Fruit fly (Drosophila melanogaster) whole organism, embryonic: ENCODE data around the gene CG44437.

Source experiments
- Atf-2 ChIP-seq: fragments of 200-800 bp; sonication (Bioruptor generic); optimal IDR thresholded peaks from 2 replicates; lab custom pipeline; 2016; ENCODE audit warnings: missing biosample characterization, missing genetic modification characterization
- Atf6 ChIP-seq: fragments of 200-800 bp; sonication (Bioruptor generic); IDR thresholded peaks from 2 replicates; pipeline ENCODE4 v1.3.6; 2022; ENCODE audit warnings: missing biosample characterization, missing genetic modification characterization
- B-H1 ChIP-seq: fragments of 200-800 bp; sonication (Bioruptor generic); IDR thresholded peaks from 3 replicates; pipeline ENCODE4 v1.3.6; 2022; ENCODE audit warnings: missing biosample characterization, missing genetic modification characterization
- CG10321 ChIP-seq: fragments of 200-800 bp; sonication (Bioruptor generic); IDR thresholded peaks from 2 replicates; pipeline ENCODE4 v1.3.6; 2022; ENCODE audit warnings: missing biosample characterization, missing genetic modification characterization
- CG10366 ChIP-seq: fragments of 200-800 bp; sonication (Bioruptor generic); IDR thresholded peaks from 2 replicates; pipeline ENCODE4 v1.3.6; 2022; ENCODE audit warnings: missing biosample characterization, missing genetic modification characterization
- CG10959 ChIP-seq: fragments of 200-800 bp; sonication (Bioruptor generic); IDR thresholded peaks from 2 replicates; pipeline ENCODE4 v1.3.6; 2022; ENCODE audit warnings: missing biosample characterization, missing genetic modification characterization
- CG12104 ChIP-seq: fragments of 200-800 bp; sonication (Bioruptor generic); optimal IDR thresholded peaks from 3 replicates; lab custom pipeline; 2016; ENCODE audit warnings: missing biosample characterization, missing genetic modification characterization
- CG12219 ChIP-seq: fragments of 200-800 bp; sonication (Bioruptor generic); optimal IDR thresholded peaks from 3 replicates; lab custom pipeline; 2018; ENCODE audit warnings: missing biosample characterization, mild to moderate bottlenecking, missing genetic modification characterization
- CG12744 ChIP-seq: fragments of 200-800 bp; sonication (Bioruptor generic); optimal IDR thresholded peaks from 2 replicates; lab custom pipeline; 2016; ENCODE audit warnings: missing biosample characterization, missing genetic modification characterization
- CG17359 ChIP-seq: fragments of 200-800 bp; sonication (Bioruptor generic); optimal IDR thresholded peaks from 3 replicates; lab custom pipeline; 2018; ENCODE audit warnings: missing biosample characterization, mild to moderate bottlenecking, missing genetic modification characterization, moderate library complexity
- CG17802 ChIP-seq: fragments of 200-800 bp; sonication (Bioruptor generic); optimal IDR thresholded peaks from 2 replicates; lab custom pipeline; 2018; ENCODE audit warnings: missing biosample characterization, mild to moderate bottlenecking, missing genetic modification characterization, moderate library complexity
- CG17829 ChIP-seq: fragments of 200-800 bp; optimal IDR thresholded peaks from 2 replicates; lab custom pipeline; 2019; ENCODE audit warnings: missing biosample characterization, mild to moderate bottlenecking, missing genetic modification characterization, moderate library complexity
- CG1832 ChIP-seq: fragments of 200-800 bp; sonication (Bioruptor generic); optimal IDR thresholded peaks from 2 replicates; lab custom pipeline; 2017; ENCODE audit warnings: missing biosample characterization, mild to moderate bottlenecking, missing genetic modification characterization, inconsistent platforms
- CG33213 ChIP-seq: fragments of 200-800 bp; sonication (Bioruptor generic); optimal IDR thresholded peaks from 3 replicates; lab custom pipeline; 2016; ENCODE audit warnings: missing biosample characterization, missing genetic modification characterization
- CG3838 ChIP-seq: fragments of 200-800 bp; sonication (Bioruptor generic); optimal IDR thresholded peaks from 3 replicates; lab custom pipeline; 2016; ENCODE audit warnings: missing biosample characterization, missing genetic modification characterization
- CG4820 ChIP-seq: fragments of 200-800 bp; sonication (Bioruptor generic); optimal IDR thresholded peaks from 3 replicates; lab custom pipeline; 2016; ENCODE audit warnings: missing biosample characterization, missing genetic modification characterization
- CG7271 ChIP-seq: fragments of 200-800 bp; sonication (Bioruptor generic); optimal IDR thresholded peaks from 2 replicates; lab custom pipeline; 2018; ENCODE audit warnings: missing biosample characterization, mild to moderate bottlenecking, missing genetic modification characterization, moderate library complexity
- CG7556 ChIP-seq: fragments of 200-800 bp; sonication (Bioruptor generic); optimal IDR thresholded peaks from 2 replicates; lab custom pipeline; 2017; ENCODE audit warnings: missing biosample characterization, mild to moderate bottlenecking, missing genetic modification characterization
- CG8281 ChIP-seq: fragments of 200-800 bp; sonication (Bioruptor generic); optimal IDR thresholded peaks from 2 replicates; lab custom pipeline; 2018; ENCODE audit warnings: missing biosample characterization, mild to moderate bottlenecking, missing genetic modification characterization, moderate library complexity
- Ets65A ChIP-seq: fragments of 200-800 bp; sonication (Bioruptor generic); peaks from one replicate; lab custom pipeline; 2016; ENCODE audit warnings: missing biosample characterization, missing genetic modification characterization
- Fer1 ChIP-seq: fragments of 200-800 bp; sonication (Bioruptor generic); optimal IDR thresholded peaks from 2 replicates; lab custom pipeline; 2017; ENCODE audit warnings: missing biosample characterization, mild to moderate bottlenecking, missing genetic modification characterization
- HHEX ChIP-seq: fragments of 200-800 bp; sonication (Bioruptor generic); optimal IDR thresholded peaks from 3 replicates; lab custom pipeline; 2017; ENCODE audit warnings: missing biosample characterization, mild to moderate bottlenecking, missing genetic modification characterization, missing genetic modification reagents
- HLH4C ChIP-seq: fragments of 200-800 bp; sonication (Bioruptor generic); IDR thresholded peaks from 3 replicates; pipeline ENCODE4 v1.3.6; 2022; ENCODE audit warnings: missing biosample characterization, missing genetic modification characterization; ENCODE audit not compliant: partially characterized antibody
- Hr78 ChIP-seq, 2 experiments: fragments of 200-800 bp in 1 of 2; fragments of >200 bp in 1 of 2; sonication (Bioruptor generic) in 1 of 2; optimal IDR thresholded peaks; 2 replicates each; lab custom pipeline; 2017 to 2019; ENCODE audit warnings: missing biosample characterization in 2 of 2, missing genetic modification characterization in 2 of 2, mild to moderate bottlenecking in 1 of 2, moderate library complexity in 1 of 2
- Jarid2 ChIP-seq: fragments of 200-800 bp; sonication (Bioruptor generic); optimal IDR thresholded peaks from 3 replicates; lab custom pipeline; 2017; ENCODE audit warnings: mild to moderate bottlenecking, missing biosample characterization, missing genetic modification reagents, missing genetic modification characterization
- NC2β ChIP-seq: fragments of 200-800 bp; sonication (Bioruptor generic); optimal IDR thresholded peaks from 2 replicates; lab custom pipeline; 2016; ENCODE audit warnings: missing biosample characterization, missing genetic modification characterization
- Optix ChIP-seq: fragments of 200-800 bp; sonication (Bioruptor generic); IDR thresholded peaks from 3 replicates; pipeline ENCODE4 v1.3.6; 2022; ENCODE audit warnings: missing biosample characterization, missing genetic modification characterization
- Six4 ChIP-seq: fragments of 200-800 bp; sonication (Bioruptor generic); optimal IDR thresholded peaks from 2 replicates; lab custom pipeline; 2016; ENCODE audit warnings: missing biosample characterization, missing genetic modification characterization
- ac ChIP-seq: fragments of 200-800 bp; sonication (Bioruptor generic); optimal IDR thresholded peaks from 3 replicates; lab custom pipeline; 2017; ENCODE audit warnings: missing biosample characterization, mild to moderate bottlenecking, missing genetic modification characterization
- bbx ChIP-seq: fragments of 200-800 bp; sonication (Bioruptor generic); IDR thresholded peaks from 2 replicates; pipeline ENCODE4 v1.3.6; 2022; ENCODE audit warnings: missing biosample characterization, missing genetic modification characterization; ENCODE audit not compliant: partially characterized antibody
- bcd ChIP-seq: fragments of 200-800 bp; sonication (Bioruptor generic); optimal IDR thresholded peaks from 2 replicates; lab custom pipeline; 2017; ENCODE audit warnings: missing biosample characterization, mild to moderate bottlenecking, missing genetic modification characterization
- bigmax ChIP-seq: fragments of 200-800 bp; sonication (Bioruptor generic); optimal IDR thresholded peaks from 2 replicates; lab custom pipeline; 2018; ENCODE audit warnings: missing biosample characterization, mild to moderate bottlenecking, missing genetic modification characterization
- bowl ChIP-seq: fragments of 200-800 bp; sonication (Bioruptor generic); IDR thresholded peaks from 2 replicates; pipeline ENCODE4 v1.3.6; 2022; ENCODE audit warnings: missing biosample characterization, missing genetic modification characterization
- cas ChIP-seq: fragments of 200-800 bp; sonication (Bioruptor generic); IDR thresholded peaks from 2 replicates; pipeline ENCODE4 v1.3.6; 2022; ENCODE audit warnings: missing biosample characterization, missing genetic modification characterization
- chinmo ChIP-seq: fragments of 200-800 bp; sonication (Bioruptor generic); IDR thresholded peaks from 4 replicates; pipeline ENCODE4 v1.3.6; 2022; ENCODE audit warnings: missing biosample characterization, missing genetic modification characterization; ENCODE audit not compliant: partially characterized antibody
- crol ChIP-seq: fragments of 200-800 bp; sonication (Bioruptor generic); IDR thresholded peaks from 2 replicates; pipeline ENCODE4 v1.3.6; 2022; ENCODE audit warnings: missing biosample characterization, missing genetic modification characterization
- da ChIP-seq: fragments of 200-800 bp; sonication (Bioruptor generic); optimal IDR thresholded peaks from 2 replicates; lab custom pipeline; 2016; ENCODE audit warnings: missing biosample characterization, missing genetic modification characterization
- dm ChIP-seq: fragments of 200-800 bp; sonication (Bioruptor generic); optimal IDR thresholded peaks from 3 replicates; lab custom pipeline; 2016; ENCODE audit warnings: missing biosample characterization, missing genetic modification characterization
- fru ChIP-seq: fragments of >200 bp; optimal IDR thresholded peaks from 2 replicates; lab custom pipeline; 2017
- ftz-f1 ChIP-seq: fragments of 200-800 bp; sonication (Bioruptor generic); optimal IDR thresholded peaks from 2 replicates; lab custom pipeline; 2016; ENCODE audit warnings: missing biosample characterization, missing genetic modification characterization
- ken ChIP-seq: fragments of 200-800 bp; sonication (Bioruptor generic); IDR thresholded peaks from 3 replicates; pipeline ENCODE4 v1.3.6; 2022; ENCODE audit warnings: missing biosample characterization, missing genetic modification characterization
- mam ChIP-seq: fragments of 200-800 bp; sonication (Bioruptor generic); optimal IDR thresholded peaks from 3 replicates; lab custom pipeline; 2016; ENCODE audit warnings: missing biosample characterization, missing genetic modification characterization
- nerfin-1 ChIP-seq: fragments of 200-800 bp; sonication (Bioruptor generic); optimal IDR thresholded peaks from 3 replicates; lab custom pipeline; 2019; ENCODE audit warnings: missing biosample characterization, mild to moderate bottlenecking, missing genetic modification characterization, moderate library complexity
- salm ChIP-seq: fragments of 200-800 bp; sonication (Bioruptor generic); optimal IDR thresholded peaks from 2 replicates; lab custom pipeline; 2018; ENCODE audit warnings: missing biosample characterization, mild to moderate bottlenecking, missing genetic modification characterization
- sens ChIP-seq: fragments of 200-800 bp; sonication (Bioruptor generic); peaks from one replicate; lab custom pipeline; 2016; ENCODE audit warnings: missing biosample characterization, missing genetic modification characterization
- sr ChIP-seq: fragments of 200-800 bp; sonication (Bioruptor generic); IDR thresholded peaks from 3 replicates; pipeline ENCODE4 v1.3.6; 2022; ENCODE audit warnings: missing biosample characterization, missing genetic modification characterization
- ssp ChIP-seq: fragments of 200-800 bp; sonication (Bioruptor generic); IDR thresholded peaks from 2 replicates; pipeline ENCODE4 v1.3.6; 2022; ENCODE audit warnings: missing biosample characterization, missing genetic modification characterization
- tgo ChIP-seq: fragments of 200-800 bp; sonication (Bioruptor generic); IDR thresholded peaks from 3 replicates; pipeline ENCODE4 v1.3.6; 2022; ENCODE audit warnings: missing biosample characterization, missing genetic modification characterization
- unc-4 ChIP-seq: fragments of 200-800 bp; sonication (Bioruptor generic); IDR thresholded peaks from 2 replicates; pipeline ENCODE4 v1.3.6; 2022; ENCODE audit warnings: missing biosample characterization, missing genetic modification characterization; ENCODE audit not compliant: partially characterized antibody

CG44437 gene

dm6 chrX:13211357-13212137 is 9.5 kb upstream of the CG44437 start, which contains the start of gene sno (continued):
- peak; percentile 85 for TF ChIP-seq chinmo (GFP tag; lab: Robert Waterston, UW)

- TF ChIP-seq bowl (GFP tag; lab: Robert Waterston, UW) = no peak
- TF ChIP-seq CG17359 (tag; lab: Kevin White, UChicago) = no peak
- TF ChIP-seq dm (GFP tag; lab: Kevin White, UChicago) = peak; percentile 27
- no peak for TF ChIP-seq Jarid2 (GFP tag; lab: Kevin White, UChicago)
- TF ChIP-seq Six4 = no peak
- no peak for TF ChIP-seq ssp (GFP tag; lab: Robert Waterston, UW)
- TF ChIP-seq Optix = no peak
- peak; percentile 41 for TF ChIP-seq crol (GFP tag; lab: Robert Waterston, UW)
- peak; percentile 57; the same call in 2 of the 3 replicates for TF ChIP-seq sr
- TF ChIP-seq Atf-2 (GFP tag; lab: Kevin White, UChicago) = no peak
- peak in 1 of 2 experiments; percentile 22 for TF ChIP-seq Hr78 (GFP tag; optimal IDR thresholded peaks at IDR 0.05; lab: Kevin White, UChicago)
- no peak for TF ChIP-seq Ets65A
- no peak for TF ChIP-seq ac (GFP tag; lab: Kevin White, UChicago)
- TF ChIP-seq cas = no peak
- TF ChIP-seq CG12104 (GFP tag; lab: Kevin White, UChicago) = no peak
- TF ChIP-seq salm (tag; lab: Kevin White, UChicago) = no peak
- no peak for TF ChIP-seq CG17829
- peak; percentile 49 for TF ChIP-seq ftz-f1
- TF ChIP-seq unc-4 (GFP tag; lab: Robert Waterston, UW) = no peak
- TF ChIP-seq CG17802 (tag; lab: Kevin White, UChicago) = no peak
- TF ChIP-seq fru (lab: Kevin White, UChicago) = no peak
- no peak for TF ChIP-seq Fer1 (GFP tag; lab: Kevin White, UChicago)
- TF ChIP-seq bigmax (GFP tag; lab: Kevin White, UChicago) = peak; percentile 28
- no peak for TF ChIP-seq mam (GFP tag; lab: Kevin White, UChicago)
- no peak for TF ChIP-seq nerfin-1 (tag; lab: Kevin White, UChicago)
- TF ChIP-seq bbx (GFP tag; lab: Robert Waterston, UW) = peak; percentile 11; the same call in 1 of the 2 replicates
- no peak for TF ChIP-seq CG8281
- TF ChIP-seq CG12219 (GFP tag; lab: Kevin White, UChicago) = no peak
- TF ChIP-seq NC2β = no peak
- no peak for TF ChIP-seq CG3838 (GFP tag; lab: Kevin White, UChicago)
- no peak for TF ChIP-seq CG7271
- TF ChIP-seq CG12744 (GFP tag; lab: Kevin White, UChicago) = no peak
- TF ChIP-seq sens (GFP tag; lab: Kevin White, UChicago) = peak; percentile 9
- peak; percentile 29 for TF ChIP-seq CG1832 (GFP tag; lab: Kevin White, UChicago)
- TF ChIP-seq tgo (GFP tag; lab: Robert Waterston, UW) = no peak
- TF ChIP-seq HHEX (GFP tag; lab: Kevin White, UChicago) = no peak
- no peak for TF ChIP-seq B-H1 (GFP tag; lab: Robert Waterston, UW)
- no peak for TF ChIP-seq CG10321
- TF ChIP-seq CG7556 (GFP tag; lab: Kevin White, UChicago) = no peak
- no peak for TF ChIP-seq CG33213 (GFP tag; lab: Kevin White, UChicago)
- no peak for TF ChIP-seq CG10366 (GFP tag; lab: Robert Waterston, UW)
- no peak for TF ChIP-seq Atf6 (GFP tag; lab: Robert Waterston, UW)
- TF ChIP-seq HLH4C (GFP tag; lab: Robert Waterston, UW) = 0 out of 3 replicates have a peak, but pooled peaks have one; percentile 7
- peak; percentile 53 for TF ChIP-seq CG10959 (GFP tag; lab: Robert Waterston, UW)
- no peak for TF ChIP-seq ken
- TF ChIP-seq da (GFP tag; lab: Kevin White, UChicago) = no peak
- no peak for TF ChIP-seq bcd (GFP tag; lab: Kevin White, UChicago)
- no peak for TF ChIP-seq CG4820 (GFP tag; lab: Kevin White, UChicago)
These were observed 8.4 kb upstream of the CG44437 start for dm6 chrX:13210429-13210828.
